Worm (Caenorhabditis elegans): Measurements from ENCODE around the gene srw-133.
A peak's percentile ranks its signal among the peaks of the same experiment; 100 is the strongest.

Gene srw-133

DNA sequence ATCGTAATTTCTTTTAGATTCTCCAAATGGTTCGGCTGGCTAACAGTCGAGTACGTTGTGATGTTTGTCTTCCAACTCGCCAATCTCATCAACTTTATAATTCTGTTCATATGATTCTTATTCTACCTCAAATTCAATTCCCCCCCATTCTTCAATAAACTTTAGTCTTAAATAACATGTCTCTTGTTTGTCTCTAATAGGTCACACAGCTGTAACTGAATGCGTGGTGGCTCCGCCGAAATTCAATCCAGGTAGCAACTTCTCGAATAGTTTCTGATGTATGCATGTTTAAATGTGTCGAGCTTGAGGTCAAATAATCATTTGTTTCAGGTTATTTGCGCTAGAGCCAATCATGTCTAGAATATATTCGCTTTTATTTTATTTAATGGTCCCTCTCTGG lies 24.2 kb upstream of the srw-133 start, which contains the start of gene lgc-29:
lgc-29 (plus strand) TSS at position 301 of the 400 bp plus-strand sequence.
- TF ChIP-seq ceh-79 (tag; optimal IDR thresholded peaks at IDR 0.05) (no peak), atf-7 (tag; optimal IDR thresholded peaks at IDR 0.05) (no peak), lsl-1 (GFP tag; optimal IDR thresholded peaks at IDR 0.05) (no peak), Y56A3A.18 (GFP tag; IDR thresholded peaks at IDR 0.05) (no peak)

DNA sequence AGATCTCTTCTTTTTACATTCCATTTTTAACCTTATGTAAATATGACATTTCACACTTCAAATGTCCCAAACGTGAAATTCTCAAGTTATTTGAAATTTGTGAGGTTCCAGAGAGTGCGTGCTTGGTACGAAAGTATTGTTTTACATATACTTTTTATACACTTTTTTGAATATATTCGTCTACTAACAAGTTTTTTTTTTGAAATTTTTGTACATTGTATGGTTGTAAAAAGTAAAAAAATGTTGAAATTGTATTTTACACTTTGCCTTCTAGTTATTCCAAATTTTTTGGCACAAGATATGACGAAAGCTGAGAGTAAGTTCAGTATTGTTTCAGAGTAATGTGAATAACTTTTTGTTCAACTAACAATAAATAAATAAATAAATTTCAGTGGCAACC lies 20.2 kb upstream of the srw-133 start, which contains the start of gene lgc-1:
lgc-1 (plus strand) TSS at position 301 of the 400 bp plus-strand sequence.
- no peak for TF ChIP-seq egl-44 (GFP tag; IDR thresholded peaks at IDR 0.05)
- no peak for TF ChIP-seq ztf-18 (tag; optimal IDR thresholded peaks at IDR 0.05)
- TF ChIP-seq pha-4 (tag; optimal IDR thresholded peaks at IDR 0.05) = no peak
- no peak for TF ChIP-seq Y79H2A.3 (GFP tag; conservative IDR thresholded peaks at IDR 0.05)
- TF ChIP-seq repo-1 (tag; optimal IDR thresholded peaks at IDR 0.05) = no peak
- no peak for TF ChIP-seq aptf-3 (GFP tag; IDR thresholded peaks at IDR 0.05)
- no peak for TF ChIP-seq madf-6 (GFP tag; IDR thresholded peaks at IDR 0.05)
- no peak for TF ChIP-seq cebp-2 (GFP tag; IDR thresholded peaks at IDR 0.05)
- no peak for TF ChIP-seq bed-2 (GFP tag; IDR thresholded peaks at IDR 0.05)
- TF ChIP-seq C06A6.2 (GFP tag; conservative IDR thresholded peaks at IDR 0.05) = no peak
- TF ChIP-seq lag-1 (GFP tag; IDR thresholded peaks at IDR 0.05) = no peak
- no peak for TF ChIP-seq ztf-25 (GFP tag; IDR thresholded peaks at IDR 0.05)

DNA sequence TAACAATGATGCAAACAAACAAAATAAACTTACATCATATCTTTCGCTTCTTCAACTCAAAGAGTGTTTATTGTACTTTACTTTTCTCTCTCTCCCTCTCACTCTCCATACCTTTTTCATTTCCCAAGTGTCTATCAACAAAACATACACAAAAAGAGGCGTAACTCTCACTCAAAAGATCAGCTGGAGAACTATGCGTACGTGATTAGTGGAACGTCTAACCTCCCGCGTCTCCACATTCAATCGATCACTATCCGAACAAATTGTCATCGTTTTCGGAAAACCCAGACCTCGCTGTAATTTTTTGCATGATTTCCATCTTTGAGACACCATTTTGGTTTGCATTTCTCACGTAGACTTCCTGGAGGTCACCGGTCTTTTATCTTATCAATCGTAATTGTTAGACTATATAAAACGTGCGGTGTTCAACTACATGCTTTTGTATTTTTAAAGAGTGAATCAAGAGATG lies 17.0 kb upstream of the srw-133 start, which contains the start of gene nhr-57:
nhr-57 (plus strand) TSS at position 419 of the 469 bp plus-strand sequence.
- no peak for TF ChIP-seq aptf-3 (GFP tag; IDR thresholded peaks at IDR 0.05)
- no peak for TF ChIP-seq ekl-4 (GFP tag; IDR thresholded peaks at IDR 0.05)
- TF ChIP-seq ceh-27 (GFP tag; optimal IDR thresholded peaks at IDR 0.05) = peak; percentile 48
- peak; percentile 79 for TF ChIP-seq pha-4 (tag; optimal IDR thresholded peaks at IDR 0.05)
- no peak for TF ChIP-seq xnd-1 (tag; optimal IDR thresholded peaks at IDR 0.05)
- TF ChIP-seq nfya-1 (tag; optimal IDR thresholded peaks at IDR 0.05; ENCODE audit: borderline replicate concordance, insufficient read depth) = no peak
- peak; percentile 51 for TF ChIP-seq dox-1 (GFP tag; IDR thresholded peaks at IDR 0.05)
- TF ChIP-seq K11D2.4 (GFP tag; IDR thresholded peaks at IDR 0.05) = no peak
- TF ChIP-seq cebp-1 (GFP tag; IDR thresholded peaks at IDR 0.05) = no peak
- peak; percentile 73 for TF ChIP-seq cebp-1 (tag; optimal IDR thresholded peaks at IDR 0.05)
- peak; percentile 77 for TF ChIP-seq lin-40 (tag; optimal IDR thresholded peaks at IDR 0.05)
- TF ChIP-seq ztf-22 (GFP tag; optimal IDR thresholded peaks at IDR 0.05) = peak; percentile 35
- peak; percentile 83 for TF ChIP-seq nhr-80 (tag; optimal IDR thresholded peaks at IDR 0.05)
- no peak for TF ChIP-seq hlh-26 (GFP tag; conservative IDR thresholded peaks at IDR 0.05)
- peak; percentile 25 for TF ChIP-seq ztf-26 (tag; optimal IDR thresholded peaks at IDR 0.05)
- peak; percentile 60 for TF ChIP-seq atf-7 (tag; optimal IDR thresholded peaks at IDR 0.05)
- no peak for TF ChIP-seq ZK185.1 (tag; optimal IDR thresholded peaks at IDR 0.05; ENCODE audit: poor library complexity, severe bottlenecking)
- TF ChIP-seq attf-5 (GFP tag; optimal IDR thresholded peaks at IDR 0.05) = peak; percentile 29
- TF ChIP-seq T26A5.8 (tag; optimal IDR thresholded peaks at IDR 0.05) = no peak
- TF ChIP-seq sea-2 (GFP tag; IDR thresholded peaks at IDR 0.05) = no peak
- peak; percentile 33 for TF ChIP-seq tbp1 (GFP tag; optimal IDR thresholded peaks at IDR 0.05)
- TF ChIP-seq mxl-1 (tag; optimal IDR thresholded peaks at IDR 0.05) = no peak
- no peak for TF ChIP-seq ztf-28 (GFP tag; IDR thresholded peaks at IDR 0.05)
- TF ChIP-seq F22D6.2 (tag; optimal IDR thresholded peaks at IDR 0.05) = peak; percentile 50
- no peak for TF ChIP-seq nhr-90 (tag; optimal IDR thresholded peaks at IDR 0.05)
- TF ChIP-seq efl-1 (GFP tag; optimal IDR thresholded peaks at IDR 0.05) = no peak
- TF ChIP-seq bed-2 (GFP tag; IDR thresholded peaks at IDR 0.05) = no peak
- TF ChIP-seq B0336.3 (GFP tag; IDR thresholded peaks at IDR 0.05) = peak; percentile 74
- TF ChIP-seq egrh-3 (GFP tag; IDR thresholded peaks at IDR 0.05) = no peak
- no peak for TF ChIP-seq unc-130 (GFP tag; optimal IDR thresholded peaks at IDR 0.05)
- TF ChIP-seq lsl-1 (GFP tag; optimal IDR thresholded peaks at IDR 0.05) = no peak
- peak; percentile 16 for TF ChIP-seq chd-7 (tag; optimal IDR thresholded peaks at IDR 0.05)
- TF ChIP-seq mcd-1 (GFP tag; IDR thresholded peaks at IDR 0.05) = peak; percentile 42
- TF ChIP-seq fkh-3 (tag; optimal IDR thresholded peaks at IDR 0.05) = no peak
- TF ChIP-seq snpc-4 (GFP tag; optimal IDR thresholded peaks at IDR 0.05) = no peak
- peak in 1 of 4 experiments; percentile 2 for TF ChIP-seq snpc-4 (tag; optimal IDR thresholded peaks at IDR 0.05)

Data from whole organism, young adult.